Worm (Caenorhabditis elegans): ENCODE data around the gene nhr-209.
A peak's percentile ranks its signal among the peaks of the same experiment; 100 is the strongest.
"Not testable (repeated sequence)": the region's sequence is repeated elsewhere in the genome, so short reads cannot be mapped to it uniquely, and the experiment has no call there.

nhr-209 gene

ce11 chrV:12121274-12121673, 23.3 kb downstream of the nhr-209 start, which contains the start of gene C13C4.6:
Gene C13C4.6, plus strand, starts transcription at chrV:12121574.
- TF ChIP-seq spr-1 (tag; optimal IDR thresholded peaks at IDR 0.05) = no peak
- TF ChIP-seq lim-7 (GFP tag; IDR thresholded peaks at IDR 0.05) = no peak
- TF ChIP-seq zfp-3 (GFP tag; conservative IDR thresholded peaks at IDR 0.05) = no peak
- no peak for TF ChIP-seq snpc-4 (tag; optimal IDR thresholded peaks at IDR 0.05)
- no peak for TF ChIP-seq daf-19 (GFP tag; conservative IDR thresholded peaks at IDR 0.05)
- no peak for TF ChIP-seq F26F4.8 (GFP tag; conservative IDR thresholded peaks at IDR 0.05)
- TF ChIP-seq unc-62 (GFP tag; optimal IDR thresholded peaks at IDR 0.05 in 1 of 2) = no peak
- TF ChIP-seq unc-62 (tag; optimal IDR thresholded peaks at IDR 0.05) = no peak
- no peak for TF ChIP-seq nhr-25 (tag; optimal IDR thresholded peaks at IDR 0.05; ENCODE audit: borderline replicate concordance, insufficient read depth)
- no peak for TF ChIP-seq F49E8.2 (tag; optimal IDR thresholded peaks at IDR 0.05; ENCODE audit: borderline replicate concordance)
- no peak for TF ChIP-seq aly-2 (tag; optimal IDR thresholded peaks at IDR 0.05)
- no peak for TF ChIP-seq daf-8 (GFP tag; IDR thresholded peaks at IDR 0.05)
- no peak for TF ChIP-seq nhr-41 (GFP tag; IDR thresholded peaks at IDR 0.05)
- no peak for TF ChIP-seq egl-27 (tag; optimal IDR thresholded peaks at IDR 0.05)
- TF ChIP-seq Y5F2A.4 (GFP tag; optimal IDR thresholded peaks at IDR 0.05) = no peak
- TF ChIP-seq nhr-102 (tag; optimal IDR thresholded peaks at IDR 0.05) = no peak
- no peak for TF ChIP-seq ztf-7 (tag; optimal IDR thresholded peaks at IDR 0.05)
- TF ChIP-seq lir-3 (tag; optimal IDR thresholded peaks at IDR 0.05) = no peak
- no peak for TF ChIP-seq ceh-62 (tag; optimal IDR thresholded peaks at IDR 0.05)
- no peak for TF ChIP-seq madf-9 (GFP tag; conservative IDR thresholded peaks at IDR 0.05)
- no peak for TF ChIP-seq nhr-11 (tag; optimal IDR thresholded peaks at IDR 0.05)

ce11 chrV:12130688-12131087, 32.7 kb downstream of the nhr-209 start, which contains the start of gene C27A7.6:
Gene C27A7.6, minus strand, starts transcription at chrV:12130788.
- TF ChIP-seq nhr-102 (tag; optimal IDR thresholded peaks at IDR 0.05); T20F7.1 (GFP tag; optimal IDR thresholded peaks at IDR 0.05); snpc-4 (tag; optimal IDR thresholded peaks at IDR 0.05): not testable (repeated sequence)

ce11 chrV:12131157-12131556, 33.2 kb downstream of the nhr-209 start, which contains the start of gene enpp-1:
Gene enpp-1, plus strand, starts transcription at chrV:12131457.
- TF ChIP-seq unc-62 (GFP tag; optimal IDR thresholded peaks at IDR 0.05 in 1 of 2) = peak in 1 of 2 experiments; percentile 23
- TF ChIP-seq unc-62 (tag; optimal IDR thresholded peaks at IDR 0.05) = not testable (repeated sequence)

- TF ChIP-seq aha-1 (tag) (peak; percentile 93), zag-1 (tag; optimal IDR thresholded peaks at IDR 0.05) (no peak)
Measured at ce11 chrV:12137942-12138341, 40.0 kb downstream of the nhr-209 start.

ce11 chrV:12140625-12141024, 42.7 kb downstream of the nhr-209 start, which contains the start of gene C27A7.3:
Gene C27A7.3, plus strand, starts transcription at chrV:12140925.
- TF ChIP-seq Y75B8A.6 (GFP tag; IDR thresholded peaks at IDR 0.05) (no peak), nhr-102 (tag; optimal IDR thresholded peaks at IDR 0.05) (no peak), snpc-1.2 (GFP tag; IDR thresholded peaks at IDR 0.05) (no peak)

Measured in whole organism, L4 larva.